Worm (Caenorhabditis elegans) whole organism, L1 larva: ENCODE results near the gene H20J04.1.

ENCODE experiments used
- C16A3.4 ChIP-seq: fragments of 150-350 bp; optimal IDR thresholded peaks from 2 replicates; lab custom pipeline; 2014; ENCODE audit warnings: missing biosample characterization, missing genetic modification characterization
- aly-2 ChIP-seq: fragments of 150-350 bp; optimal IDR thresholded peaks from 2 replicates; lab custom pipeline; 2014; ENCODE audit warnings: missing biosample characterization, missing genetic modification characterization
- ama-1 ChIP-seq: fragments of 150-350 bp; optimal IDR thresholded peaks from 2 replicates; lab custom pipeline; 2014
- ceh-63 ChIP-seq: fragments of 200-800 bp; sonication (Bioruptor generic); optimal IDR thresholded peaks from 2 replicates; lab custom pipeline; 2018; ENCODE audit warnings: mild to moderate bottlenecking, missing genetic modification characterization, missing compliant biosample characterization
- ceh-82 ChIP-seq, 3 experiments: fragments of 150-350 bp in 1 of 3; sonication (generic microtip) in 2 of 3; optimal IDR thresholded peaks; 2 replicates each; lab custom pipeline; 2014 to 2017; ENCODE audit warnings: missing biosample characterization in 3 of 3, missing genetic modification characterization in 3 of 3
- ces-1 ChIP-seq: fragments of 150-350 bp; optimal IDR thresholded peaks from 2 replicates; lab custom pipeline; 2014; ENCODE audit warnings: missing biosample characterization, missing genetic modification reagents, missing genetic modification characterization
- dpl-1 ChIP-seq, 3 experiments: fragments of 150-350 bp in 2 of 3; sonication (generic microtip) in 1 of 3; optimal IDR thresholded peaks; 2 replicates each; lab custom pipeline; 2014 to 2017; ENCODE audit warnings: missing biosample characterization in 3 of 3, missing genetic modification characterization in 3 of 3, missing genetic modification reagents in 3 of 3
- efl-1 ChIP-seq, 4 experiments: fragments of 150-350 bp; optimal IDR thresholded peaks in 3 of 4; peaks in 1 of 4; 1 replicate in 1 of 4; 2 replicates in 3 of 4; lab custom pipeline; 2014; ENCODE audit warnings: missing biosample characterization in 2 of 4, missing genetic modification characterization in 2 of 4, missing genetic modification reagents in 2 of 4
- egl-13 ChIP-seq: sonication (generic microtip); optimal IDR thresholded peaks from 2 replicates; lab custom pipeline; 2016; ENCODE audit warnings: missing genotype, missing genetic modification reagents, missing genetic modification characterization, missing compliant biosample characterization
- elt-2 ChIP-seq: sonication (generic microtip); optimal IDR thresholded peaks from 2 replicates; lab custom pipeline; 2016; ENCODE audit warnings: missing genetic modification characterization, mild to moderate bottlenecking, inconsistent platforms, missing compliant biosample characterization, missing genetic modification reagents
- fkh-8 ChIP-seq: sonication (generic microtip); optimal IDR thresholded peaks from 2 replicates; lab custom pipeline; 2016; ENCODE audit warnings: mild to moderate bottlenecking, missing genetic modification characterization, missing compliant biosample characterization
- grh-1 ChIP-seq: fragments of 200-800 bp; sonication (Bioruptor generic); IDR thresholded peaks from 2 replicates; pipeline ENCODE4 v1.3.6; 2022; ENCODE audit warnings: missing genetic modification reagents, missing genetic modification characterization, missing compliant biosample characterization
- hlh-4 ChIP-seq: sonication (generic microtip); optimal IDR thresholded peaks from 2 replicates; lab custom pipeline; 2016; ENCODE audit warnings: mild to moderate bottlenecking, missing genetic modification characterization, missing compliant biosample characterization
- hpl-2 ChIP-seq: fragments of 150-350 bp; optimal IDR thresholded peaks from 2 replicates; lab custom pipeline; 2014; ENCODE audit warnings: missing biosample characterization, missing genetic modification reagents, missing genetic modification characterization
- isw-1 ChIP-seq: fragments of 200-800 bp; sonication (Bioruptor generic); IDR thresholded peaks from 2 replicates; pipeline ENCODE4 v1.3.6; 2022; ENCODE audit warnings: missing genetic modification characterization, missing compliant biosample characterization
- lin-14 ChIP-seq: fragments of 200-800 bp; sonication (Bioruptor generic); optimal IDR thresholded peaks from 2 replicates; lab custom pipeline; 2018; ENCODE audit warnings: mild to moderate bottlenecking, missing genetic modification characterization, moderate library complexity, missing compliant biosample characterization
- lin-15B ChIP-seq: fragments of 150-350 bp; sonication (generic microtip); optimal IDR thresholded peaks from 3 replicates; lab custom pipeline; 2014; ENCODE audit warnings: missing biosample characterization, missing genetic modification characterization
- lin-35 ChIP-seq, 2 experiments: fragments of 150-350 bp; optimal IDR thresholded peaks; 2 replicates each; lab custom pipeline; 2014; ENCODE audit warnings: missing biosample characterization in 2 of 2, missing genetic modification characterization in 2 of 2, missing genetic modification reagents in 2 of 2
- mab-9 ChIP-seq: fragments of 200-800 bp; sonication (Bioruptor generic); IDR thresholded peaks from 2 replicates; pipeline ENCODE4 v1.3.6; 2022; ENCODE audit warnings: missing genetic modification reagents, missing genetic modification characterization, missing compliant biosample characterization
- mep-1 ChIP-seq: fragments of 150-350 bp; optimal IDR thresholded peaks from 2 replicates; lab custom pipeline; 2014; ENCODE audit warnings: missing biosample characterization, missing genetic modification characterization
- nhr-20 ChIP-seq: sonication (generic microtip); optimal IDR thresholded peaks from 2 replicates; lab custom pipeline; 2016; ENCODE audit warnings: mild to moderate bottlenecking, missing genetic modification characterization, missing compliant biosample characterization
- nhr-237 ChIP-seq: fragments of 150-350 bp; optimal IDR thresholded peaks from 2 replicates; lab custom pipeline; 2014; ENCODE audit warnings: missing biosample characterization, missing genetic modification characterization
- nhr-71 ChIP-seq: sonication (generic microtip); optimal IDR thresholded peaks from 2 replicates; lab custom pipeline; 2016; ENCODE audit warnings: mild to moderate bottlenecking, missing genetic modification characterization, moderate library complexity, missing compliant biosample characterization
- nhr-84 ChIP-seq: sonication (generic microtip); optimal IDR thresholded peaks from 2 replicates; lab custom pipeline; 2017; ENCODE audit warnings: missing biosample characterization, missing genetic modification characterization
- nhr-90 ChIP-seq: sonication (generic microtip); optimal IDR thresholded peaks from 2 replicates; lab custom pipeline; 2016; ENCODE audit warnings: mild to moderate bottlenecking, missing genetic modification characterization, missing compliant biosample characterization; ENCODE audit not compliant: poor library complexity
- pax-3 ChIP-seq: fragments of 200-800 bp; sonication (Bioruptor generic); optimal IDR thresholded peaks from 2 replicates; lab custom pipeline; 2018; ENCODE audit warnings: mild to moderate bottlenecking, missing genetic modification characterization, moderate library complexity, missing compliant biosample characterization
- rnt-1 ChIP-seq: sonication (generic microtip); optimal IDR thresholded peaks from 2 replicates; lab custom pipeline; 2016; ENCODE audit warnings: mild to moderate bottlenecking, missing genetic modification characterization, moderate library complexity, missing compliant biosample characterization
- snpc-4 ChIP-seq: fragments of 150-350 bp; optimal IDR thresholded peaks from 2 replicates; lab custom pipeline; 2014; ENCODE audit warnings: missing biosample characterization, missing genetic modification characterization
- snu-23 ChIP-seq: sonication (generic microtip); optimal IDR thresholded peaks from 2 replicates; lab custom pipeline; 2016; ENCODE audit warnings: missing genetic modification characterization, missing compliant biosample characterization
- sox-4 ChIP-seq: sonication (generic microtip); optimal IDR thresholded peaks from 2 replicates; lab custom pipeline; 2016; ENCODE audit warnings: missing genetic modification characterization, missing compliant biosample characterization
- sptf-1 ChIP-seq: fragments of 150-350 bp; optimal IDR thresholded peaks from 2 replicates; lab custom pipeline; 2014; ENCODE audit warnings: missing biosample characterization, missing genetic modification characterization
- sup-37 ChIP-seq: fragments of 200-800 bp; sonication (Bioruptor generic); optimal IDR thresholded peaks from 2 replicates; lab custom pipeline; 2018; ENCODE audit warnings: mild to moderate bottlenecking, missing genetic modification characterization, missing compliant biosample characterization
- tbx-2 ChIP-seq: sonication (generic microtip); optimal IDR thresholded peaks from 2 replicates; lab custom pipeline; 2016; ENCODE audit warnings: missing genetic modification characterization, missing compliant biosample characterization
- unc-130 ChIP-seq: fragments of 150-350 bp; optimal IDR thresholded peaks from 2 replicates; lab custom pipeline; 2017; ENCODE audit warnings: missing biosample characterization, missing genetic modification characterization, inconsistent platforms
- vab-15 ChIP-seq: sonication (generic microtip); optimal IDR thresholded peaks from 2 replicates; lab custom pipeline; 2017; ENCODE audit warnings: missing genotype, mild to moderate bottlenecking, missing genetic modification characterization, missing compliant biosample characterization
- zag-1 ChIP-seq: fragments of 150-350 bp; optimal IDR thresholded peaks from 2 replicates; lab custom pipeline; 2014; ENCODE audit warnings: missing biosample characterization, missing genetic modification characterization

The H20J04.1 gene

DNA sequence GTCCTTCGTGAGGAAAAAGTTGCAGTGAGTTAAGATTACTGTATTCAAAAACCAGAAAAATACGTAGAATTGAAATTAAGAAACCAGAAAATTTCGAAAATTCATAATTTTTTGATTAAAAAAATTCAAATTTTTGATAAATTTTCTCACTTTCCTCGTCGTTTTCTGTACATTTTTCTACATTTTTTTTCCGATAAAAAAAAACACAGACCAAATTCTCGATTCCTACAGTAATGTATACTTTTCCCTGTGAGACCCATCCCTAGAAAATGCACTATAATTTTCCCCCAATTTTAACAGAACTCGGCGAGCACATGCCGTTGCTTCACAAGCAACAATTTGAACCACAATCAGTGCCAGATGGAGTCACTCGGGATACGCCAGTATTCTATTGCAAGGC lies 15.5 kb upstream of the H20J04.1 start, which contains the start of gene athp-2:
Gene athp-2 (plus strand): TSS at position 301 of the 400 bp plus-strand sequence.
- TF ChIP-seq pax-3 (no peak), sup-37 (GFP tag; lab: Kevin White, UChicago) (no peak), hpl-2 (GFP tag; lab: Kevin White, UChicago) (no peak), snpc-4 (tag; lab: Kevin White, UChicago) (no peak), zag-1 (tag; lab: Kevin White, UChicago) (no peak)

DNA sequence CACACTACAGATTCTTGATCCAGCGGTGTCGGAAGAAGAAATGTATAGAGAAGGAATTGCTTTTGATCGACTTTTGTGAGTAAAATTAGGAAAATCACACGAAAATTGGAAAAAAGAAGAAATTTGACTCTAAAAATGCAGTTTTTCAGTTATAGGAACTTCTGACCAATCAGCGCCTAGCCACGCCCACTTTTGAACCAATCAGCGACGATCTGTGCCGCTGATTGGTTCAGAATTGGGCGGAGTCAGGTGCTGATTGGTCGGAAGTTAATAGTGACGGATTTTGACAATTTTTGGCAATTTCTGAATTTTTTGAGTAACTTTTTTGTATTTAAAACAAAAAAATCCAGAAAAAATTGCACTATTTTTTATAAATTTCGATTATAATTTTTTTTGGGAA lies 13.9 kb upstream of the H20J04.1 start:
- TF ChIP-seq aly-2 (tag; lab: Kevin White, UChicago): no peak
- no peak for TF ChIP-seq vab-15
- no peak for TF ChIP-seq C16A3.4

DNA sequence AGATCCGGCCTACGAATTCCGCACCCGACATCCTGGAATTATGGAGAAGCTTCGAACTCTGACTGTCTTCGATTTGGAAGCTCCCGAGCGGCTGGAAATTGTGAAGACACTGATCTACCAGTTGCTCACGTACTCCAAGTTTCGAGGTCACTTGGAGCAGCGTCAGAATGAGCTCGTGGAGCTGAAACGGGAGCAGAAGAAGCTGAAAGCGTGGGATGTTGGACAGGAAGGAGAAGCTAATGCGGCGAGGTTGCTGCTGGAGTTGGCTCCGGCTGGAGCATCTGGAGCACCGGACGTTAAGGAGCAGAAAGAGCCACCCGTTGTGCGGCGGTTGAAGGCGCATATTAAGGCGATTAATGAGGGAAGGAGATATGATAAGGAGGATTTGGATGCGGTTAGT lies 11.1 kb upstream of the H20J04.1 start:
- TF ChIP-seq dpl-1 (GFP tag; optimal IDR thresholded peaks at IDR 0.05; lab: Kevin White, UChicago) (no peak), nhr-237 (tag; lab: Kevin White, UChicago) (no peak), sup-37 (GFP tag; lab: Kevin White, UChicago) (no peak), mab-9 (GFP tag; lab: Robert Waterston, UW) (no peak), isw-1 (no peak), lin-15B (tag; lab: Kevin White, UChicago) (no peak), rnt-1 (tag; lab: Kevin White, UChicago) (no peak), lin-14 (no peak), aly-2 (tag; lab: Kevin White, UChicago) (no peak), efl-1 (optimal IDR thresholded peaks at IDR 0.05; lab: Kevin White, UChicago) (no peak), efl-1 (GFP tag; optimal IDR thresholded peaks at IDR 0.05 in 1 of 2; lab: Kevin White, UChicago) (no peak), unc-130 (tag; lab: Kevin White, UChicago) (no peak), sptf-1 (tag; lab: Kevin White, UChicago) (no peak), ceh-63 (GFP tag; lab: Kevin White, UChicago) (no peak), lin-35 (GFP tag; optimal IDR thresholded peaks at IDR 0.05; lab: Kevin White, UChicago) (no peak), sox-4 (no peak), nhr-20 (tag; lab: Kevin White, UChicago) (no peak)
- TF ChIP-seq, all 84 proteins: peak for 0

DNA sequence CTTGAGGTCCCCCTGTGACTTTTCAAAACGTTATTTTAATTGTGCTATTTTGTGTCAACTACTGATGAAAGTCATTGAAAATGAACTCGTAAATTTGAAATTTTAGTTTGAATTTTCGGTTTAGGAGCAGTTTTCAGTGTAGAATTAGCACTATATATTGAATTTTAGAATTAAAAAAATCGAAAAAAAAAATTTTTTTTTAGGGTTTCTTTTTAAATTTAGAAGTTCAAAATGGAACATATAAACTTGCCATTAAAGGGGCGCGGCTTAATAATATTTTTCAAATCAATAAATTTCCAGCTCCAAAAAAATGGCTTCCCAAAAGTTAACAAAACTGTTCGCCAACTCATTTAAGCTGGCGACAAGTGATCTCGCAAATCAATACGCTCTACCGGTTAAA lies 4.5 kb upstream of the H20J04.1 start, which contains the start of gene H20J04.9:
Gene H20J04.9 (plus strand): TSS at position 301 of the 400 bp plus-strand sequence.
- TF ChIP-seq nhr-84 (tag; lab: Kevin White, UChicago): no peak
- no peak for TF ChIP-seq mep-1 (tag; lab: Kevin White, UChicago)
- TF ChIP-seq tbx-2 (tag; lab: Kevin White, UChicago): no peak
- no peak for TF ChIP-seq ama-1 (lab: Kevin White, UChicago)
- TF ChIP-seq fkh-8 (tag; lab: Kevin White, UChicago): no peak
- TF ChIP-seq lin-35 (GFP tag; optimal IDR thresholded peaks at IDR 0.05; lab: Kevin White, UChicago): no peak
- TF ChIP-seq ces-1 (GFP tag; lab: Kevin White, UChicago): no peak
- TF ChIP-seq nhr-90 (tag; lab: Kevin White, UChicago): no peak
- no peak for TF ChIP-seq hpl-2 (GFP tag; lab: Kevin White, UChicago)
- no peak for TF ChIP-seq nhr-71 (tag; lab: Kevin White, UChicago)
- TF ChIP-seq grh-1 (GFP tag; lab: Robert Waterston, UW): no peak
- TF ChIP-seq elt-2 (tag; lab: Kevin White, UChicago): no peak
- no peak for TF ChIP-seq snu-23 (GFP tag; lab: Kevin White, UChicago)
- TF ChIP-seq nhr-237 (tag; lab: Kevin White, UChicago): no peak
- no peak for TF ChIP-seq ceh-82 (tag; optimal IDR thresholded peaks at IDR 0.05; lab: Kevin White, UChicago)
- no peak for TF ChIP-seq pax-3
- no peak for TF ChIP-seq hlh-4 (tag; lab: Kevin White, UChicago)
- TF ChIP-seq egl-13 (tag; lab: Kevin White, UChicago): no peak
- no peak for TF ChIP-seq mab-9 (GFP tag; lab: Robert Waterston, UW)
- TF ChIP-seq sptf-1 (tag; lab: Kevin White, UChicago): no peak
